Worm (Caenorhabditis elegans) whole organism, late embryonic: Measurements from ENCODE around the gene mrp-7.

Experiments
- C08G9.2 ChIP-seq: sonication (generic microtip); optimal IDR thresholded peaks from 2 replicates; lab custom pipeline; 2016; ENCODE audit warnings: mild to moderate bottlenecking, missing genetic modification characterization, moderate library complexity, missing compliant biosample characterization
- C38D4.7 ChIP-seq: fragments of 200-800 bp; sonication (Bioruptor generic); optimal IDR thresholded peaks from 2 replicates; lab custom pipeline; 2018; ENCODE audit warnings: mild to moderate bottlenecking, missing genetic modification characterization, moderate library complexity, missing compliant biosample characterization
- F13H6.1 ChIP-seq: sonication (generic microtip); optimal IDR thresholded peaks from 2 replicates; lab custom pipeline; 2016; ENCODE audit warnings: missing genetic modification characterization, missing compliant biosample characterization
- K02D7.2 ChIP-seq: sonication (generic microtip); optimal IDR thresholded peaks from 2 replicates; lab custom pipeline; 2017; ENCODE audit warnings: mild to moderate bottlenecking, missing genetic modification characterization, missing compliant biosample characterization
- K09A11.1 ChIP-seq: sonication (generic microtip); optimal IDR thresholded peaks from 2 replicates; lab custom pipeline; 2017; ENCODE audit warnings: antibody characterized with exemption, mild to moderate bottlenecking, missing genetic modification characterization, missing compliant biosample characterization; ENCODE audit not compliant: insufficient read depth
- Y22D7AL.16 ChIP-seq: sonication (generic microtip); optimal IDR thresholded peaks from 2 replicates; lab custom pipeline; 2016; ENCODE audit warnings: missing genetic modification characterization, missing compliant biosample characterization
- ahr-1 ChIP-seq: sonication (generic microtip); optimal IDR thresholded peaks from 2 replicates; lab custom pipeline; 2016; ENCODE audit warnings: missing genetic modification characterization, missing compliant biosample characterization
- ama-1 ChIP-seq: fragments of 150-350 bp; optimal IDR thresholded peaks from 2 replicates; lab custom pipeline; 2014
- ceh-14 ChIP-seq: sonication (generic microtip); optimal IDR thresholded peaks from 2 replicates; lab custom pipeline; 2016; ENCODE audit warnings: missing genotype, missing genetic modification characterization, missing compliant biosample characterization
- ceh-19 ChIP-seq: fragments of 200-800 bp; sonication (Bioruptor generic); optimal IDR thresholded peaks from 2 replicates; lab custom pipeline; 2018; ENCODE audit warnings: mild to moderate bottlenecking, missing genetic modification characterization, missing compliant biosample characterization
- ceh-2 ChIP-seq: sonication (generic microtip); optimal IDR thresholded peaks from 2 replicates; lab custom pipeline; 2016; ENCODE audit warnings: missing genotype, missing genetic modification characterization, missing compliant biosample characterization
- ceh-22 ChIP-seq: sonication (generic microtip); optimal IDR thresholded peaks from 2 replicates; lab custom pipeline; 2017; ENCODE audit warnings: missing biosample characterization, missing genetic modification characterization
- ceh-31 ChIP-seq: sonication (generic microtip); optimal IDR thresholded peaks from 2 replicates; lab custom pipeline; 2016; ENCODE audit warnings: missing genetic modification characterization, missing compliant biosample characterization
- ceh-34 ChIP-seq: sonication (generic microtip); optimal IDR thresholded peaks from 2 replicates; lab custom pipeline; 2016; ENCODE audit warnings: mild to moderate bottlenecking, missing genetic modification characterization, missing compliant biosample characterization
- ceh-48 ChIP-seq: sonication (generic microtip); optimal IDR thresholded peaks from 2 replicates; lab custom pipeline; 2016; ENCODE audit warnings: missing genetic modification characterization, inconsistent platforms, missing compliant biosample characterization
- ceh-6 ChIP-seq: fragments of 200-800 bp; sonication (Bioruptor generic); optimal IDR thresholded peaks from 2 replicates; lab custom pipeline; 2018; ENCODE audit warnings: mild to moderate bottlenecking, missing genetic modification characterization, missing compliant biosample characterization
- ceh-9 ChIP-seq: sonication (generic microtip); optimal IDR thresholded peaks from 2 replicates; lab custom pipeline; 2016; ENCODE audit warnings: mild to moderate bottlenecking, missing genetic modification characterization, inconsistent platforms, missing compliant biosample characterization
- che-1 ChIP-seq: sonication (generic microtip); optimal IDR thresholded peaks from 2 replicates; lab custom pipeline; 2016; ENCODE audit warnings: mild to moderate bottlenecking, missing genetic modification characterization, missing compliant biosample characterization
- dmd-4 ChIP-seq: sonication (generic microtip); optimal IDR thresholded peaks from 2 replicates; lab custom pipeline; 2016; ENCODE audit warnings: borderline replicate concordance, missing genetic modification characterization, missing compliant biosample characterization
- elt-2 ChIP-seq: sonication (generic microtip); optimal IDR thresholded peaks from 2 replicates; lab custom pipeline; 2016; ENCODE audit warnings: missing genetic modification reagents, missing genetic modification characterization, missing compliant biosample characterization
- elt-4 ChIP-seq: sonication (generic microtip); optimal IDR thresholded peaks from 2 replicates; lab custom pipeline; 2016; ENCODE audit warnings: missing genetic modification characterization, missing compliant biosample characterization
- ets-4 ChIP-seq: sonication (generic microtip); optimal IDR thresholded peaks from 2 replicates; lab custom pipeline; 2016; ENCODE audit warnings: missing genetic modification characterization, missing compliant biosample characterization
- eyg-1 ChIP-seq: sonication (generic microtip); optimal IDR thresholded peaks from 2 replicates; lab custom pipeline; 2016; ENCODE audit warnings: missing genotype, missing genetic modification characterization, missing compliant biosample characterization
- fax-1 ChIP-seq: sonication (generic microtip); optimal IDR thresholded peaks from 2 replicates; lab custom pipeline; 2016; ENCODE audit warnings: missing genotype, missing genetic modification characterization, missing compliant biosample characterization
- fkh-10 ChIP-seq: fragments of 150-350 bp; optimal IDR thresholded peaks from 2 replicates; lab custom pipeline; 2014; ENCODE audit warnings: missing biosample characterization, missing genetic modification reagents, missing genetic modification characterization
- fkh-6 ChIP-seq: sonication (generic microtip); optimal IDR thresholded peaks from 2 replicates; lab custom pipeline; 2016; ENCODE audit warnings: missing genetic modification characterization, missing compliant biosample characterization
- gmeb-2 ChIP-seq: sonication (generic microtip); optimal IDR thresholded peaks from 2 replicates; lab custom pipeline; 2016; ENCODE audit warnings: missing genetic modification characterization, inconsistent platforms, missing compliant biosample characterization
- hlh-13 ChIP-seq: fragments of 200-800 bp; sonication (Bioruptor generic); optimal IDR thresholded peaks from 2 replicates; lab custom pipeline; 2018; ENCODE audit warnings: mild to moderate bottlenecking, missing genetic modification characterization, missing compliant biosample characterization
- hlh-30 ChIP-seq: sonication (generic microtip); optimal IDR thresholded peaks from 2 replicates; lab custom pipeline; 2017; ENCODE audit warnings: antibody characterized with exemption, missing genetic modification characterization, missing compliant biosample characterization; ENCODE audit not compliant: insufficient read depth
- hlh-6 ChIP-seq: sonication (generic microtip); optimal IDR thresholded peaks from 2 replicates; lab custom pipeline; 2016; ENCODE audit warnings: missing genotype, missing genetic modification characterization, missing compliant biosample characterization
- hlh-8 ChIP-seq: sonication (generic microtip); optimal IDR thresholded peaks from 2 replicates; lab custom pipeline; 2016; ENCODE audit warnings: missing genotype, missing genetic modification characterization, missing compliant biosample characterization
- madf-2 ChIP-seq: sonication (generic microtip); optimal IDR thresholded peaks from 2 replicates; lab custom pipeline; 2017; ENCODE audit warnings: missing genetic modification characterization, missing compliant biosample characterization
- nfya-1 ChIP-seq: sonication (generic microtip); optimal IDR thresholded peaks from 2 replicates; lab custom pipeline; 2017; ENCODE audit warnings: missing genetic modification characterization, mild to moderate bottlenecking, missing compliant biosample characterization, antibody characterized with exemption, moderate library complexity
- nhr-11 ChIP-seq: fragments of 150-350 bp; optimal IDR thresholded peaks from 2 replicates; lab custom pipeline; 2014; ENCODE audit warnings: missing biosample characterization, missing genetic modification characterization
- nhr-232 ChIP-seq: sonication (generic microtip); optimal IDR thresholded peaks from 2 replicates; lab custom pipeline; 2016; ENCODE audit warnings: missing genetic modification characterization, missing compliant biosample characterization
- npax-4 ChIP-seq: sonication (generic microtip); optimal IDR thresholded peaks from 2 replicates; lab custom pipeline; 2016; ENCODE audit warnings: missing genetic modification characterization, missing compliant biosample characterization
- pag-3 ChIP-seq: sonication (generic microtip); optimal IDR thresholded peaks from 2 replicates; lab custom pipeline; 2016; ENCODE audit warnings: missing compliant biosample characterization, missing genetic modification characterization, borderline replicate concordance
- pat-9 ChIP-seq: fragments of 200-800 bp; sonication (Bioruptor generic); optimal IDR thresholded peaks from 2 replicates; lab custom pipeline; 2018; ENCODE audit warnings: mild to moderate bottlenecking, missing genetic modification characterization, moderate library complexity, missing compliant biosample characterization
- pax-1 ChIP-seq: fragments of 150-350 bp; optimal IDR thresholded peaks from 2 replicates; lab custom pipeline; 2014; ENCODE audit warnings: missing biosample characterization, missing genetic modification characterization
- pha-4 ChIP-seq: fragments of 150-350 bp; optimal IDR thresholded peaks from 2 replicates; lab custom pipeline; 2018; ENCODE audit warnings: missing biosample characterization, missing genetic modification reagents, missing genetic modification characterization
- pqm-1 ChIP-seq: sonication (generic microtip); optimal IDR thresholded peaks from 2 replicates; lab custom pipeline; 2016; ENCODE audit warnings: missing genetic modification characterization, missing compliant biosample characterization
- pros-1 ChIP-seq: fragments of 150-350 bp; optimal IDR thresholded peaks from 2 replicates; lab custom pipeline; 2014; ENCODE audit warnings: missing biosample characterization, missing genetic modification reagents, missing genetic modification characterization
- ref-2 ChIP-seq: sonication (generic microtip); optimal IDR thresholded peaks from 2 replicates; lab custom pipeline; 2016; ENCODE audit warnings: missing genetic modification characterization, missing compliant biosample characterization
- rnt-1 ChIP-seq: sonication (generic microtip); optimal IDR thresholded peaks from 2 replicates; lab custom pipeline; 2016; ENCODE audit warnings: missing genetic modification characterization, missing compliant biosample characterization
- sdc-2 ChIP-seq: sonication (generic microtip); optimal IDR thresholded peaks from 2 replicates; lab custom pipeline; 2016; ENCODE audit warnings: missing genotype, missing genetic modification characterization, missing compliant biosample characterization
- sox-2 ChIP-seq: fragments of 200-800 bp; sonication (Bioruptor generic); IDR thresholded peaks from 2 replicates; pipeline ENCODE4 v1.3.6; 2022; ENCODE audit warnings: missing genetic modification reagents, missing genetic modification characterization, missing compliant biosample characterization
- tbx-2 ChIP-seq: sonication (generic microtip); optimal IDR thresholded peaks from 2 replicates; lab custom pipeline; 2016; ENCODE audit warnings: missing genetic modification characterization, missing compliant biosample characterization
- ttx-3 ChIP-seq: sonication (generic microtip); optimal IDR thresholded peaks from 2 replicates; lab custom pipeline; 2016; ENCODE audit warnings: missing genetic modification reagents, missing genetic modification characterization, missing compliant biosample characterization
- unc-55 ChIP-seq: sonication (generic microtip); optimal IDR thresholded peaks from 2 replicates; lab custom pipeline; 2017; ENCODE audit warnings: missing biosample characterization, missing genetic modification reagents, missing genetic modification characterization
- unc-86 ChIP-seq: sonication (generic microtip); optimal IDR thresholded peaks from 2 replicates; lab custom pipeline; 2016; ENCODE audit warnings: missing genetic modification characterization, missing compliant biosample characterization
- zip-5 ChIP-seq: sonication (generic microtip); optimal IDR thresholded peaks from 2 replicates; lab custom pipeline; 2016; ENCODE audit warnings: missing genetic modification characterization, missing compliant biosample characterization
- ztf-16 ChIP-seq: sonication (generic microtip); optimal IDR thresholded peaks from 2 replicates; lab custom pipeline; 2017; ENCODE audit warnings: missing genetic modification characterization, missing compliant biosample characterization

Gene mrp-7

DNA sequence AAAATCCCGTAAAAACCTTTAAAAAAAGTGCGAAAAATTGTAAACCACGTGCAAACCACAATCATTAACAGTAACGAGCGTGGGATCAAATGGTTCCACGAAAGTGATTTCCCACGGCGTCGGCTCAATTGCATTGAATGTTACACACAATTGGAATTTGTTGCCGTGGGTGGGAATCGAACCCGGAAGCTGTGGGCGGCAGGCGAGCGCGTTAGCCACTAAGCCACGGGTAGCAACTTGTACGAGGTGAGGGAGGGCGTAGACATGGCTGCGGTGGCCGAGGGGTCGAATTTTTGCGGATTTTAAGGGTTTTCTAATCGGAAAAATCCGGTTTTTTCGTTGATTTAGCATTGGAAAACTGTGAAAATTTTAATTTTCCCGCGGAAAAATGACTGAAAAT lies 31.6 kb upstream of the mrp-7 start (continued):
- peak; percentile 97 for TF ChIP-seq madf-2 (tag; lab: Kevin White, UChicago)
- TF ChIP-seq gmeb-2, result peak; percentile 95
- peak; percentile 95 for TF ChIP-seq fax-1 (tag; lab: Kevin White, UChicago)
- peak; percentile 88 for TF ChIP-seq ets-4
- TF ChIP-seq F13H6.1, result peak; percentile 95
- TF ChIP-seq npax-4, result peak; percentile 96
- peak; percentile 82 for TF ChIP-seq fkh-10 (GFP tag; lab: Kevin White, UChicago)
- peak; percentile 97 for TF ChIP-seq che-1 (tag; lab: Kevin White, UChicago)
- peak; percentile 94 for TF ChIP-seq K09A11.1 (tag; lab: Kevin White, UChicago)
- TF ChIP-seq C38D4.7 (GFP tag; lab: Kevin White, UChicago), result peak; percentile 96
- TF ChIP-seq pax-1 (tag; lab: Kevin White, UChicago), result no peak
- peak; percentile 96 for TF ChIP-seq fkh-6
- TF ChIP-seq ahr-1 (tag; lab: Kevin White, UChicago), result peak; percentile 93
- TF ChIP-seq pqm-1 (tag; lab: Kevin White, UChicago), result peak; percentile 96
- TF ChIP-seq ref-2 (tag; lab: Kevin White, UChicago), result peak; percentile 98
- TF ChIP-seq unc-55, result peak; percentile 67
- peak; percentile 99 for TF ChIP-seq tbx-2 (tag; lab: Kevin White, UChicago)
- peak; percentile 98 for TF ChIP-seq K02D7.2 (tag; lab: Kevin White, UChicago)
- TF ChIP-seq elt-4 (tag; lab: Kevin White, UChicago), result no peak
- peak; percentile 98 for TF ChIP-seq unc-86 (tag; lab: Kevin White, UChicago)
- TF ChIP-seq ceh-14 (tag; lab: Kevin White, UChicago), result peak; percentile 97
- TF ChIP-seq rnt-1 (tag; lab: Kevin White, UChicago), result peak; percentile 98
- peak; percentile 98 for TF ChIP-seq ceh-34 (tag; lab: Kevin White, UChicago)
- no peak for TF ChIP-seq pha-4 (tag; lab: Kevin White, UChicago)
- peak; percentile 99 for TF ChIP-seq hlh-6
- TF ChIP-seq ceh-22 (tag; lab: Kevin White, UChicago), result peak; percentile 89
- peak; percentile 91 for TF ChIP-seq C08G9.2 (tag; lab: Kevin White, UChicago)
- peak; percentile 97 for TF ChIP-seq hlh-13
- peak; percentile 86 for TF ChIP-seq zip-5 (tag; lab: Kevin White, UChicago)
- peak; percentile 91 for TF ChIP-seq sdc-2 (tag; lab: Kevin White, UChicago)
- no peak for TF ChIP-seq ama-1 (lab: Kevin White, UChicago)
- TF ChIP-seq nhr-11 (tag; lab: Kevin White, UChicago), result no peak
- peak; percentile 95 for TF ChIP-seq dmd-4 (tag; lab: Kevin White, UChicago)
- TF ChIP-seq ttx-3 (tag; lab: Kevin White, UChicago), result peak; percentile 97
- peak; percentile 99 for TF ChIP-seq elt-2 (tag; lab: Kevin White, UChicago)
- peak; percentile 96 for TF ChIP-seq sox-2
- peak; percentile 94 for TF ChIP-seq hlh-8
- peak; percentile 98 for TF ChIP-seq nhr-232 (tag; lab: Kevin White, UChicago)
- TF ChIP-seq nfya-1 (tag; lab: Kevin White, UChicago), result peak; percentile 89
- peak; percentile 96 for TF ChIP-seq ceh-2 (tag; lab: Kevin White, UChicago)
- TF ChIP-seq pat-9 (tag; lab: Kevin White, UChicago), result peak; percentile 99
- TF ChIP-seq pag-3 (tag; lab: Kevin White, UChicago), result peak; percentile 99
- peak; percentile 98 for TF ChIP-seq eyg-1 (tag; lab: Kevin White, UChicago)
- TF ChIP-seq ceh-48 (tag; lab: Kevin White, UChicago), result peak; percentile 96
- TF ChIP-seq pros-1 (tag; lab: Kevin White, UChicago), result peak; percentile 21
- TF ChIP-seq Y22D7AL.16, result peak; percentile 96
- TF ChIP-seq ztf-16 (tag; lab: Kevin White, UChicago), result peak; percentile 99
- peak; percentile 72 for TF ChIP-seq hlh-30 (tag; lab: Kevin White, UChicago)
- peak; percentile 98 for TF ChIP-seq ceh-19
- peak; percentile 98 for TF ChIP-seq ceh-6 (GFP tag; lab: Kevin White, UChicago)
- peak; percentile 94 for TF ChIP-seq ceh-9
- peak; percentile 92 for TF ChIP-seq ceh-31 (tag; lab: Kevin White, UChicago)
